Fruit fly (Drosophila melanogaster) whole organism, embryonic: ENCODE data around the gene Drsl2.

Experiments
- Antp ChIP-seq: fragments of 200-800 bp; sonication (Bioruptor generic); optimal IDR thresholded peaks from 3 replicates; lab custom pipeline; 2016; ENCODE audit warnings: missing biosample characterization, missing genetic modification characterization
- Asciz ChIP-seq: fragments of 200-800 bp; sonication (Bioruptor generic); optimal IDR thresholded peaks from 2 replicates; lab custom pipeline; 2017; ENCODE audit warnings: missing biosample characterization, mild to moderate bottlenecking, missing genetic modification characterization, missing genetic modification reagents
- Atf3 ChIP-seq: fragments of 200-800 bp; sonication (Bioruptor generic); optimal IDR thresholded peaks from 3 replicates; lab custom pipeline; 2016; ENCODE audit warnings: missing biosample characterization, missing genetic modification characterization
- B-H1 ChIP-seq: fragments of 200-800 bp; sonication (Bioruptor generic); IDR thresholded peaks from 3 replicates; pipeline ENCODE4 v1.3.6; 2022; ENCODE audit warnings: missing biosample characterization, missing genetic modification characterization
- CG10565 ChIP-seq: fragments of 200-800 bp; sonication (Bioruptor generic); optimal IDR thresholded peaks from 3 replicates; lab custom pipeline; 2016; ENCODE audit warnings: missing biosample characterization, mild to moderate bottlenecking, missing genetic modification characterization
- CG10959 ChIP-seq: fragments of 200-800 bp; sonication (Bioruptor generic); IDR thresholded peaks from 2 replicates; pipeline ENCODE4 v1.3.6; 2022; ENCODE audit warnings: missing biosample characterization, missing genetic modification characterization
- CG11085 ChIP-seq: fragments of 200-800 bp; sonication (Bioruptor generic); IDR thresholded peaks from 2 replicates; pipeline ENCODE4 v1.3.6; 2022; ENCODE audit warnings: missing biosample characterization, missing genetic modification characterization
- CG12155 ChIP-seq: fragments of 200-800 bp; sonication (Bioruptor generic); optimal IDR thresholded peaks from 3 replicates; lab custom pipeline; 2016; ENCODE audit warnings: missing biosample characterization, missing genetic modification characterization
- CG14050 ChIP-seq: fragments of 200-800 bp; sonication (Bioruptor generic); IDR thresholded peaks from 3 replicates; pipeline ENCODE4 v1.3.6; 2022; ENCODE audit warnings: missing biosample characterization, missing genetic modification characterization
- CG14710 ChIP-seq: fragments of 200-800 bp; sonication (Bioruptor generic); optimal IDR thresholded peaks from 3 replicates; lab custom pipeline; 2019; ENCODE audit warnings: missing biosample characterization, mild to moderate bottlenecking, missing genetic modification characterization, moderate library complexity
- CG17186 ChIP-seq: fragments of 200-800 bp; sonication (Bioruptor generic); optimal IDR thresholded peaks from 3 replicates; lab custom pipeline; 2017; ENCODE audit warnings: missing biosample characterization, missing genetic modification reagents, missing genetic modification characterization
- CG17359 ChIP-seq: fragments of 200-800 bp; sonication (Bioruptor generic); optimal IDR thresholded peaks from 3 replicates; lab custom pipeline; 2018; ENCODE audit warnings: missing biosample characterization, mild to moderate bottlenecking, missing genetic modification characterization, moderate library complexity
- CG18011 ChIP-seq: fragments of 200-800 bp; sonication (Bioruptor generic); optimal IDR thresholded peaks from 2 replicates; lab custom pipeline; 2017; ENCODE audit warnings: missing biosample characterization, missing genetic modification characterization, mild to moderate bottlenecking, moderate library complexity, missing genotype
- CG18764 ChIP-seq: fragments of 200-800 bp; sonication (Bioruptor generic); optimal IDR thresholded peaks from 3 replicates; lab custom pipeline; 2016; ENCODE audit warnings: missing biosample characterization, missing genetic modification characterization
- CG2129 ChIP-seq: fragments of 200-800 bp; sonication (Bioruptor generic); IDR thresholded peaks from 2 replicates; pipeline ENCODE4 v1.3.6; 2022; ENCODE audit warnings: missing biosample characterization, missing genetic modification characterization; ENCODE audit not compliant: partially characterized antibody
- CG2678 ChIP-seq: fragments of 200-800 bp; sonication (Bioruptor generic); optimal IDR thresholded peaks from 3 replicates; lab custom pipeline; 2019; ENCODE audit warnings: missing biosample characterization, mild to moderate bottlenecking, missing genetic modification characterization, moderate library complexity
- CG31441 ChIP-seq: fragments of 200-800 bp; sonication (Bioruptor generic); IDR thresholded peaks from 2 replicates; pipeline ENCODE4 v1.3.6; 2022; ENCODE audit warnings: missing biosample characterization, missing genetic modification characterization
- CG42726 ChIP-seq: fragments of 200-800 bp; sonication (Bioruptor generic); IDR thresholded peaks from 2 replicates; pipeline ENCODE4 v1.3.6; 2022; ENCODE audit warnings: missing biosample characterization, missing genetic modification characterization; ENCODE audit not compliant: partially characterized antibody
- CG4282 ChIP-seq: fragments of 200-800 bp; sonication (Bioruptor generic); optimal IDR thresholded peaks from 2 replicates; lab custom pipeline; 2016; ENCODE audit warnings: missing biosample characterization, missing genetic modification characterization
- CG5180 ChIP-seq: fragments of 200-800 bp; sonication (Bioruptor generic); optimal IDR thresholded peaks from 3 replicates; lab custom pipeline; 2017; ENCODE audit warnings: missing biosample characterization, missing genetic modification characterization, mild to moderate bottlenecking, moderate library complexity, missing genetic modification reagents
- CG8290 ChIP-seq, 3 experiments: fragments of 200-800 bp; sonication (Bioruptor generic); optimal IDR thresholded peaks; 2 replicates each; lab custom pipeline; 2016 to 2019; ENCODE audit warnings: missing biosample characterization in 3 of 3, missing genetic modification characterization in 3 of 3, mild to moderate bottlenecking in 2 of 3, moderate library complexity in 1 of 3
- Camta ChIP-seq: fragments of 200-800 bp; sonication (Bioruptor generic); optimal IDR thresholded peaks from 2 replicates; lab custom pipeline; 2016; ENCODE audit warnings: missing biosample characterization, missing genetic modification characterization
- CkIIα-i1 ChIP-seq: fragments of 200-800 bp; sonication (Bioruptor generic); IDR thresholded peaks from 2 replicates; pipeline ENCODE4 v1.3.6; 2022; ENCODE audit warnings: missing biosample characterization, missing genetic modification characterization
- Fer3 ChIP-seq: fragments of 200-800 bp; sonication (Bioruptor generic); optimal IDR thresholded peaks from 2 replicates; lab custom pipeline; 2018; ENCODE audit warnings: missing biosample characterization, mild to moderate bottlenecking, missing genetic modification characterization, moderate library complexity
- Hand ChIP-seq: fragments of 200-800 bp; sonication (Bioruptor generic); optimal IDR thresholded peaks from 2 replicates; lab custom pipeline; 2017; ENCODE audit warnings: mild to moderate bottlenecking, missing biosample characterization, missing genetic modification reagents, missing genetic modification characterization
- Oaz ChIP-seq: fragments of 200-800 bp; sonication (Bioruptor generic); IDR thresholded peaks from 2 replicates; pipeline ENCODE4 v1.3.6; 2022; ENCODE audit warnings: missing biosample characterization, missing genetic modification characterization
- Stat92E ChIP-seq, 3 experiments: fragments of >200 bp in 2 of 3; fragments of 200-800 bp in 1 of 3; sonication (Bioruptor generic) in 1 of 3; optimal IDR thresholded peaks; 2 replicates each; lab custom pipeline; 2017 to 2019; ENCODE audit warnings: missing biosample characterization in 3 of 3, missing genetic modification characterization in 3 of 3, mild to moderate bottlenecking in 1 of 3, moderate library complexity in 1 of 3
- TFAM ChIP-seq: fragments of 200-800 bp; sonication (Bioruptor generic); optimal IDR thresholded peaks from 2 replicates; lab custom pipeline; 2017; ENCODE audit warnings: missing biosample characterization, missing genetic modification characterization, inconsistent platforms
- Usf ChIP-seq: fragments of 200-800 bp; sonication (Bioruptor generic); optimal IDR thresholded peaks from 2 replicates; lab custom pipeline; 2017; ENCODE audit warnings: missing genotype, missing biosample characterization, missing genetic modification characterization
- cwo ChIP-seq: fragments of 200-800 bp; sonication (Bioruptor generic); optimal IDR thresholded peaks from 3 replicates; lab custom pipeline; 2017; ENCODE audit warnings: missing biosample characterization, missing genetic modification characterization, mild to moderate bottlenecking, moderate library complexity, missing genetic modification reagents
- dati ChIP-seq: fragments of 200-800 bp; sonication (Bioruptor generic); IDR thresholded peaks from 2 replicates; pipeline ENCODE4 v1.3.6; 2022; ENCODE audit warnings: missing biosample characterization, missing genetic modification characterization
- dimm ChIP-seq: fragments of 200-800 bp; sonication (Bioruptor generic); IDR thresholded peaks from 2 replicates; pipeline ENCODE4 v1.3.6; 2022; ENCODE audit warnings: missing biosample characterization, missing genetic modification characterization
- emc ChIP-seq: fragments of 200-800 bp; sonication (Bioruptor generic); optimal IDR thresholded peaks from 2 replicates; lab custom pipeline; 2016; ENCODE audit warnings: missing biosample characterization, missing genetic modification characterization
- en ChIP-seq: fragments of 200-800 bp; sonication (Bioruptor generic); optimal IDR thresholded peaks from 2 replicates; lab custom pipeline; 2016; ENCODE audit warnings: missing biosample characterization, missing genetic modification characterization
- gfzf ChIP-seq: fragments of 200-800 bp; sonication (Bioruptor generic); optimal IDR thresholded peaks from 2 replicates; lab custom pipeline; 2016; ENCODE audit warnings: missing biosample characterization, mild to moderate bottlenecking, missing genetic modification characterization, moderate library complexity
- gsb ChIP-seq: fragments of 200-800 bp; sonication (Bioruptor generic); IDR thresholded peaks from 2 replicates; pipeline ENCODE4 v1.3.6; 2022; ENCODE audit warnings: missing biosample characterization, missing genetic modification characterization
- hbn ChIP-seq: fragments of 200-800 bp; sonication (Bioruptor generic); IDR thresholded peaks from 2 replicates; pipeline ENCODE4 v1.3.6; 2022; ENCODE audit warnings: missing biosample characterization, missing genetic modification characterization; ENCODE audit not compliant: partially characterized antibody
- luna ChIP-seq: fragments of 200-800 bp; sonication (Bioruptor generic); optimal IDR thresholded peaks from 2 replicates; lab custom pipeline; 2016; ENCODE audit warnings: missing biosample characterization, missing genetic modification characterization
- nerfin-1 ChIP-seq: fragments of 200-800 bp; sonication (Bioruptor generic); optimal IDR thresholded peaks from 3 replicates; lab custom pipeline; 2019; ENCODE audit warnings: missing biosample characterization, mild to moderate bottlenecking, missing genetic modification characterization, moderate library complexity
- p53 ChIP-seq: fragments of 200-800 bp; sonication (Bioruptor generic); optimal IDR thresholded peaks from 2 replicates; lab custom pipeline; 2016; ENCODE audit warnings: missing biosample characterization, missing genetic modification characterization
- pnt ChIP-seq: fragments of 200-800 bp; sonication (Bioruptor generic); optimal IDR thresholded peaks from 3 replicates; lab custom pipeline; 2016; ENCODE audit warnings: missing biosample characterization, missing genetic modification characterization
- salm ChIP-seq: fragments of 200-800 bp; sonication (Bioruptor generic); optimal IDR thresholded peaks from 2 replicates; lab custom pipeline; 2018; ENCODE audit warnings: missing biosample characterization, mild to moderate bottlenecking, missing genetic modification characterization
- scrt ChIP-seq: fragments of 200-800 bp; sonication (Bioruptor generic); optimal IDR thresholded peaks from 2 replicates; lab custom pipeline; 2018; ENCODE audit warnings: missing biosample characterization, mild to moderate bottlenecking, missing genetic modification characterization, moderate library complexity
- slbo ChIP-seq: fragments of 200-800 bp; sonication (Bioruptor generic); IDR thresholded peaks from 2 replicates; pipeline ENCODE4 v1.3.6; 2022; ENCODE audit warnings: missing biosample characterization, missing genetic modification characterization
- stc ChIP-seq: fragments of 200-800 bp; sonication (Bioruptor generic); IDR thresholded peaks from 2 replicates; pipeline ENCODE4 v1.3.6; 2022; ENCODE audit warnings: missing biosample characterization, missing genetic modification characterization
- stwl ChIP-seq: fragments of 200-800 bp; sonication (Bioruptor generic); optimal IDR thresholded peaks from 3 replicates; lab custom pipeline; 2018; ENCODE audit warnings: missing biosample characterization, mild to moderate bottlenecking, missing genetic modification characterization, moderate library complexity
- ttk ChIP-seq: fragments of 200-800 bp; sonication (Bioruptor generic); IDR thresholded peaks from 2 replicates; pipeline ENCODE4 v2.1.2; 2022; ENCODE audit warnings: missing biosample characterization, missing genetic modification characterization
- twi ChIP-seq: fragments of 200-800 bp; optimal IDR thresholded peaks from 2 replicates; lab custom pipeline; 2019; ENCODE audit warnings: missing biosample characterization, mild to moderate bottlenecking, missing genetic modification characterization, moderate library complexity
- vfl ChIP-seq: fragments of 200-800 bp; sonication (Bioruptor generic); optimal IDR thresholded peaks from 2 replicates; lab custom pipeline; 2016; ENCODE audit warnings: missing biosample characterization, missing genetic modification characterization

The Drsl2 gene

dm6 chr3L:3301171-3301738 is 12.9 kb upstream of the Drsl2 start (continued):
- TF ChIP-seq Oaz (GFP tag; lab: Robert Waterston, UW) (peak; percentile 90), CG4282 (peak; percentile 53), Camta (peak; percentile 89), CG42726 (GFP tag; lab: Robert Waterston, UW) (no peak), pnt (GFP tag; lab: Kevin White, UChicago) (peak; percentile 88), CG12155 (GFP tag; lab: Kevin White, UChicago) (peak; percentile 84), CG10959 (GFP tag; lab: Robert Waterston, UW) (peak; percentile 73), Fer3 (tag; lab: Kevin White, UChicago) (peak; percentile 93), ttk (peak; percentile 85), B-H1 (GFP tag; lab: Robert Waterston, UW) (peak; percentile 79), CG2678 (peak; percentile 95), CG14710 (peak; percentile 88), Usf (GFP tag; lab: Kevin White, UChicago) (peak; percentile 62), twi (tag; lab: Kevin White, UChicago) (peak; percentile 75), stc (GFP tag; lab: Robert Waterston, UW) (peak; percentile 95), gfzf (GFP tag; lab: Kevin White, UChicago) (no peak), CG14050 (GFP tag; lab: Robert Waterston, UW) (peak; percentile 84), Antp (GFP tag; lab: Kevin White, UChicago) (peak; percentile 82), CG17186 (GFP tag; lab: Kevin White, UChicago) (peak; percentile 20), gsb (GFP tag; lab: Robert Waterston, UW) (peak; percentile 82), en (peak; percentile 92), CG11085 (GFP tag; lab: Robert Waterston, UW) (peak; percentile 68), Atf3 (GFP tag; lab: Kevin White, UChicago) (peak; percentile 87), nerfin-1 (tag; lab: Kevin White, UChicago) (peak; percentile 87), CG10565 (GFP tag; lab: Kevin White, UChicago) (peak; percentile 56), salm (tag; lab: Kevin White, UChicago) (peak; percentile 91), luna (peak; percentile 70), CG18764 (GFP tag; lab: Kevin White, UChicago) (peak; percentile 85), CG18011 (GFP tag; lab: Kevin White, UChicago) (peak; percentile 74), dimm (GFP tag; lab: Robert Waterston, UW) (peak; percentile 84), CG8290 (GFP tag; optimal IDR thresholded peaks at IDR 0.05; lab: Kevin White, UChicago) (peak; percentile 37), CG8290 (tag; optimal IDR thresholded peaks at IDR 0.05; lab: Kevin White, UChicago) (peak in 1 of 2 experiments; percentile 63), hbn (GFP tag; lab: Robert Waterston, UW) (0 out of 2 replicates have a peak, but pooled peaks have one; percentile 19), Asciz (peak; percentile 91), CG2129 (GFP tag; lab: Robert Waterston, UW) (no peak), scrt (GFP tag; lab: Kevin White, UChicago) (peak; percentile 86), stwl (tag; lab: Kevin White, UChicago) (no peak), CkIIα-i1 (GFP tag; lab: Robert Waterston, UW) (no peak), Stat92E (GFP tag; optimal IDR thresholded peaks at IDR 0.05; lab: Kevin White, UChicago) (peak in 2 of 3 experiments; percentile 26 to 37), slbo (peak; percentile 90), vfl (GFP tag; lab: Kevin White, UChicago) (peak; percentile 73), emc (peak; percentile 74), Hand (peak; percentile 77), TFAM (GFP tag; lab: Kevin White, UChicago) (no peak), CG31441 (GFP tag; lab: Robert Waterston, UW) (peak; percentile 95), p53 (peak; percentile 75), CG5180 (peak; percentile 86), CG17359 (tag; lab: Kevin White, UChicago) (peak; percentile 95), cwo (GFP tag; lab: Kevin White, UChicago) (peak; percentile 92), dati (GFP tag; lab: Robert Waterston, UW) (0 out of 2 replicates have a peak, but pooled peaks have one; percentile 14)
